Worm (Caenorhabditis elegans) whole organism, mixed stage, embryonic: ENCODE results near the gene saeg-1.

Experiments
- M03D4.4 ChIP-seq: sonication (generic microtip); optimal IDR thresholded peaks from 2 replicates; lab custom pipeline; 2017; ENCODE audit warnings: mild to moderate bottlenecking, missing genetic modification characterization, missing compliant biosample characterization
- bed-3 ChIP-seq: fragments of 200-800 bp; sonication (Bioruptor generic); optimal IDR thresholded peaks from 3 replicates; lab custom pipeline; 2018; ENCODE audit warnings: mild to moderate bottlenecking, missing genetic modification characterization, moderate library complexity, missing compliant biosample characterization
- blmp-1 ChIP-seq: fragments of 150-350 bp; optimal IDR thresholded peaks from 2 replicates; lab custom pipeline; 2014; ENCODE audit warnings: missing biosample characterization, missing genetic modification characterization
- ceh-39 ChIP-seq: fragments of 150-350 bp; optimal IDR thresholded peaks from 2 replicates; lab custom pipeline; 2014; ENCODE audit warnings: missing biosample characterization, missing genetic modification characterization
- ceh-43 ChIP-seq: fragments of 200-800 bp; sonication (Bioruptor generic); optimal IDR thresholded peaks from 2 replicates; lab custom pipeline; 2018; ENCODE audit warnings: mild to moderate bottlenecking, missing genetic modification characterization, moderate library complexity, missing compliant biosample characterization
- ceh-83 ChIP-seq: fragments of 200-800 bp; sonication (Bioruptor generic); optimal IDR thresholded peaks from 2 replicates; lab custom pipeline; 2018; ENCODE audit warnings: mild to moderate bottlenecking, missing genetic modification characterization, missing compliant biosample characterization
- ces-1 ChIP-seq: fragments of 150-350 bp; optimal IDR thresholded peaks from 2 replicates; lab custom pipeline; 2014; ENCODE audit warnings: missing biosample characterization, missing genetic modification reagents, missing genetic modification characterization
- cnd-1 ChIP-seq: fragments of 200-800 bp; sonication (Bioruptor generic); optimal IDR thresholded peaks from 2 replicates; lab custom pipeline; 2018; ENCODE audit warnings: mild to moderate bottlenecking, missing genetic modification characterization, missing compliant biosample characterization
- drap-1 ChIP-seq: fragments of 200-800 bp; sonication (Bioruptor generic); optimal IDR thresholded peaks from 3 replicates; lab custom pipeline; 2018; ENCODE audit warnings: mild to moderate bottlenecking, missing genetic modification characterization, missing compliant biosample characterization
- elt-1 ChIP-seq: sonication (generic microtip); optimal IDR thresholded peaks from 2 replicates; lab custom pipeline; 2017; ENCODE audit warnings: missing genetic modification characterization, mild to moderate bottlenecking, missing compliant biosample characterization, antibody characterized with exemption, moderate library complexity, borderline replicate concordance; ENCODE audit not compliant: insufficient read depth
- elt-3 ChIP-seq: fragments of 150-350 bp; optimal IDR thresholded peaks from 2 replicates; lab custom pipeline; 2014; ENCODE audit warnings: missing biosample characterization, missing genetic modification characterization
- ham-2 ChIP-seq: fragments of 200-800 bp; sonication (Bioruptor generic); optimal IDR thresholded peaks from 2 replicates; lab custom pipeline; 2018; ENCODE audit warnings: mild to moderate bottlenecking, missing genetic modification characterization, missing compliant biosample characterization
- hlh-1 ChIP-seq: fragments of 150-350 bp; optimal IDR thresholded peaks from 2 replicates; lab custom pipeline; 2014; ENCODE audit warnings: missing biosample characterization, missing genetic modification reagents, missing genetic modification characterization
- lin-13 ChIP-seq: fragments of 150-350 bp; optimal IDR thresholded peaks from 2 replicates; lab custom pipeline; 2014; ENCODE audit warnings: missing biosample characterization, missing genetic modification characterization
- lin-32 ChIP-seq: fragments of 200-800 bp; sonication (Bioruptor generic); optimal IDR thresholded peaks from 2 replicates; lab custom pipeline; 2018; ENCODE audit warnings: mild to moderate bottlenecking, missing genetic modification characterization, missing compliant biosample characterization
- lsy-2 ChIP-seq: fragments of 150-350 bp; optimal IDR thresholded peaks from 2 replicates; lab custom pipeline; 2014; ENCODE audit warnings: missing biosample characterization, missing genetic modification characterization
- mab-5 ChIP-seq: fragments of 150-350 bp; optimal IDR thresholded peaks from 2 replicates; lab custom pipeline; 2014; ENCODE audit warnings: missing biosample characterization, missing genetic modification characterization
- mep-1 ChIP-seq: fragments of 150-350 bp; optimal IDR thresholded peaks from 2 replicates; lab custom pipeline; 2017; ENCODE audit warnings: missing biosample characterization, missing genetic modification reagents, missing genetic modification characterization, inconsistent platforms
- mls-2 ChIP-seq: sonication (generic microtip); optimal IDR thresholded peaks from 2 replicates; lab custom pipeline; 2016; ENCODE audit warnings: mild to moderate bottlenecking, missing genetic modification characterization, moderate library complexity, missing compliant biosample characterization
- nhr-12 ChIP-seq: fragments of 150-350 bp; optimal IDR thresholded peaks from 2 replicates; lab custom pipeline; 2014; ENCODE audit warnings: missing biosample characterization, missing genetic modification characterization
- nhr-2 ChIP-seq: fragments of 150-350 bp; optimal IDR thresholded peaks from 2 replicates; lab custom pipeline; 2014; ENCODE audit warnings: missing biosample characterization, missing genetic modification characterization
- nhr-237 ChIP-seq: fragments of 150-350 bp; optimal IDR thresholded peaks from 2 replicates; lab custom pipeline; 2014; ENCODE audit warnings: missing biosample characterization, missing genetic modification characterization
- nhr-28 ChIP-seq: fragments of 150-350 bp; optimal IDR thresholded peaks from 2 replicates; lab custom pipeline; 2014; ENCODE audit warnings: missing biosample characterization, missing genetic modification characterization
- pha-4 ChIP-seq: fragments of 150-350 bp; optimal IDR thresholded peaks from 2 replicates; lab custom pipeline; 2018; ENCODE audit warnings: missing biosample characterization, missing genetic modification reagents, missing genetic modification characterization
- sem-2 ChIP-seq: fragments of 200-800 bp; sonication (Bioruptor generic); optimal IDR thresholded peaks from 2 replicates; lab custom pipeline; 2018; ENCODE audit warnings: mild to moderate bottlenecking, missing genetic modification characterization, missing compliant biosample characterization
- snpc-4 ChIP-seq: fragments of 150-350 bp; optimal IDR thresholded peaks from 2 replicates; lab custom pipeline; 2014; ENCODE audit warnings: missing biosample characterization, missing genetic modification characterization
- sptf-1 ChIP-seq: sonication (generic microtip); optimal IDR thresholded peaks from 2 replicates; lab custom pipeline; 2017; ENCODE audit warnings: mild to moderate bottlenecking, missing genetic modification characterization, moderate library complexity, missing compliant biosample characterization
- tbx-8 ChIP-seq: fragments of 200-800 bp; sonication (Bioruptor generic); optimal IDR thresholded peaks from 2 replicates; lab custom pipeline; 2018; ENCODE audit warnings: mild to moderate bottlenecking, missing genetic modification characterization, moderate library complexity, missing compliant biosample characterization
- unc-120 ChIP-seq: sonication (generic microtip); optimal IDR thresholded peaks from 2 replicates; lab custom pipeline; 2017; ENCODE audit warnings: missing genetic modification characterization, missing compliant biosample characterization; ENCODE audit not compliant: poor library complexity, severe bottlenecking
- unc-39 ChIP-seq: fragments of 150-350 bp; optimal IDR thresholded peaks from 2 replicates; lab custom pipeline; 2014; ENCODE audit warnings: missing biosample characterization, missing genetic modification characterization
- unc-62 ChIP-seq: fragments of 150-350 bp; optimal IDR thresholded peaks from 2 replicates; lab custom pipeline; 2014; ENCODE audit warnings: missing biosample characterization, missing genetic modification reagents, missing genetic modification characterization
- ztf-11 ChIP-seq: fragments of 150-350 bp; optimal IDR thresholded peaks from 2 replicates; lab custom pipeline; 2014; ENCODE audit warnings: missing biosample characterization, missing genetic modification characterization

saeg-1 gene

ce11 chrV:10888153-10888552, 22.7 kb upstream of the saeg-1 start:
- TF ChIP-seq sptf-1 (no peak), blmp-1 (tag; lab: Kevin White, UChicago) (no peak), M03D4.4 (tag; lab: Kevin White, UChicago) (no peak), snpc-4 (tag; lab: Kevin White, UChicago) (no peak), nhr-2 (no peak), unc-120 (tag; lab: Kevin White, UChicago) (no peak), cnd-1 (tag; lab: Kevin White, UChicago) (no peak), unc-62 (no peak), mep-1 (no peak), hlh-1 (tag; lab: Kevin White, UChicago) (no peak), ces-1 (GFP tag; lab: Kevin White, UChicago) (no peak), unc-39 (tag; lab: Kevin White, UChicago) (no peak), elt-1 (tag; lab: Kevin White, UChicago) (no peak), lsy-2 (tag; lab: Kevin White, UChicago) (no peak)
- TF ChIP-seq, all 35 proteins: peak for 0

DNA sequence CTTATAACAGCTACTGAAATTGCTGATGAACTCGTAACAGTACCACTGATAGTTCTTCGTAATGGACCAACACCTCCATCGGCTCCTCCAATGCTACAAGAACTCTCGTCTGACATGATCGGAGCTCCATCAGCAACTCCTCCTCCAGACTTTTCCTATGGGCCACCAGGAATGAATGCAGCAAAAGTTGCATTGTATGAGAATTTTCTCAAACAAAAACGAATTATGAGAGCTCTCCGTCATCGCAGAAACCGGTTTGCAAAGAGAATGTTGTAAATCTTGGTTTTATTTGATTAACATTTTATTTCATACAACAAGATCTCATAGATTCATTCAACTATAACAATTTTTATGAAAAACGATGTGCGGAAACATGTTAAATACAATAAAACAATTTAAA, 22.1 kb upstream of the saeg-1 start:
- TF ChIP-seq ztf-11 (no peak), cnd-1 (tag; lab: Kevin White, UChicago) (no peak), unc-62 (no peak), elt-3 (tag; lab: Kevin White, UChicago) (no peak), ceh-39 (tag; lab: Kevin White, UChicago) (no peak), lin-32 (GFP tag; lab: Kevin White, UChicago) (no peak), bed-3 (GFP tag; lab: Kevin White, UChicago) (no peak), drap-1 (GFP tag; lab: Kevin White, UChicago) (no peak), elt-1 (tag; lab: Kevin White, UChicago) (no peak), M03D4.4 (tag; lab: Kevin White, UChicago) (no peak), hlh-1 (tag; lab: Kevin White, UChicago) (no peak)

DNA sequence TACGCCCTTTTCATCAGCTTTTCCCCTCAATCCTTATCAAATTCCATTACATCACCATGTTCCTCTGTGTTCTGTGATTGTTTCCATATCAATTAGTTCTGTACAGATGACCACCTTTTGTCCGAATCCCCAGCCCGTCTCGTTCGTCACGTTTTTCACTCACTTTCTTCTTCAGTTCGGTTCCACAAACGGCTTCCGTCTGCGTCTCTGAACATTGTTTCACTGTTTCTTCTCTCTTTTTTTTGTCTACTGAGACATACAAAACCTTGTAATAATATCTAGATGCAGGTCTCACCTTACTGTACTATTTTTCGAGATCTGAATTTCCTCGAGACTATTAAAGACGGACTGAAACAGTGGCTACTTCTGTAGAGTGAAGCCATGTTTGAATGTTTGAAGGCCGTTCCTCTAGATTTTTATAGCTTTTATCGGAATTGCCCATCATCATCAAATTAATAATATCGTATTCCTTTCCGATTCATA, 20.9 kb upstream of the saeg-1 start, which contains the start of gene F32D8.3:
Gene F32D8.3, plus strand, starts transcription at position 433 of the 483 bp plus-strand sequence.
- TF ChIP-seq ceh-83 (GFP tag; lab: Kevin White, UChicago): no peak
- TF ChIP-seq pha-4 (tag; lab: Kevin White, UChicago): no peak
- no peak for TF ChIP-seq lin-13 (tag; lab: Kevin White, UChicago)
- no peak for TF ChIP-seq nhr-237
- no peak for TF ChIP-seq lsy-2 (tag; lab: Kevin White, UChicago)
- no peak for TF ChIP-seq drap-1 (GFP tag; lab: Kevin White, UChicago)
- no peak for TF ChIP-seq nhr-28 (tag; lab: Kevin White, UChicago)
- TF ChIP-seq unc-62: no peak
- no peak for TF ChIP-seq mls-2 (tag; lab: Kevin White, UChicago)
- no peak for TF ChIP-seq ces-1 (GFP tag; lab: Kevin White, UChicago)
- no peak for TF ChIP-seq tbx-8 (GFP tag; lab: Kevin White, UChicago)
- TF ChIP-seq mab-5 (tag; lab: Kevin White, UChicago): no peak
- TF ChIP-seq lin-32 (GFP tag; lab: Kevin White, UChicago): no peak
- TF ChIP-seq, all 35 proteins: peak for 0

ce11 chrV:10883478-10883877, 18.0 kb upstream of the saeg-1 start, which contains the start of gene F32D8.2:
F32D8.2 (plus strand) TSS chrV:10883778.
- TF ChIP-seq ceh-83 (GFP tag; lab: Kevin White, UChicago) (no peak), lin-32 (GFP tag; lab: Kevin White, UChicago) (no peak), snpc-4 (tag; lab: Kevin White, UChicago) (no peak), sem-2 (GFP tag; lab: Kevin White, UChicago) (no peak), drap-1 (GFP tag; lab: Kevin White, UChicago) (no peak), ceh-43 (GFP tag; lab: Kevin White, UChicago) (no peak), hlh-1 (tag; lab: Kevin White, UChicago) (no peak), mep-1 (no peak), ces-1 (GFP tag; lab: Kevin White, UChicago) (no peak), ceh-39 (tag; lab: Kevin White, UChicago) (no peak), elt-1 (tag; lab: Kevin White, UChicago) (no peak), ham-2 (GFP tag; lab: Kevin White, UChicago) (no peak), sptf-1 (no peak), lsy-2 (tag; lab: Kevin White, UChicago) (no peak), nhr-12 (tag; lab: Kevin White, UChicago) (no peak)
